Fruit fly (Drosophila melanogaster): ENCODE measurements around the gene SdhBL.

dm6 chrX:18933442-18933841 lies 39.2 kb downstream of the SdhBL start:
- TF ChIP-seq ab (GFP tag; optimal IDR thresholded peaks at IDR 0.05) (no peak), CG10959 (GFP tag; IDR thresholded peaks at IDR 0.05) (no peak), CG9817 (tag; optimal IDR thresholded peaks at IDR 0.05) (no peak), CG6689 (GFP tag; IDR thresholded peaks at IDR 0.05) (no peak), Nf-YA (GFP tag; IDR thresholded peaks at IDR 0.05) (no peak), Dfd (GFP tag; optimal IDR thresholded peaks at IDR 0.05) (no peak), CG18764 (GFP tag; optimal IDR thresholded peaks at IDR 0.05) (no peak)

Measured in whole organism, embryonic.